Worm (Caenorhabditis elegans) whole organism, L4 larva: ENCODE measurements around the gene C03B1.10.

Source experiments
- hlh-11 ChIP-seq: fragments of 200-800 bp; sonication (Bioruptor generic); optimal IDR thresholded peaks from 2 replicates; lab custom pipeline; 2018; ENCODE audit warnings: mild to moderate bottlenecking, missing genetic modification characterization, missing compliant biosample characterization
- lin-39 ChIP-seq: fragments of 150-350 bp; optimal IDR thresholded peaks from 2 replicates; lab custom pipeline; 2014; ENCODE audit warnings: missing biosample characterization, missing genetic modification reagents, missing genetic modification characterization
- mdl-1 ChIP-seq, 2 experiments: fragments of 150-350 bp in 1 of 2; sonication (generic microtip) in 1 of 2; optimal IDR thresholded peaks; 2 replicates each; lab custom pipeline; 2014 to 2017; ENCODE audit warnings: missing biosample characterization in 2 of 2, missing genetic modification characterization in 2 of 2
- nhr-11 ChIP-seq: fragments of 150-350 bp; optimal IDR thresholded peaks from 2 replicates; lab custom pipeline; 2014; ENCODE audit warnings: missing biosample characterization, missing genetic modification characterization
- nhr-28 ChIP-seq: fragments of 150-350 bp; optimal IDR thresholded peaks from 2 replicates; lab custom pipeline; 2014; ENCODE audit warnings: missing biosample characterization, missing genetic modification characterization
- nhr-6 ChIP-seq: fragments of 150-350 bp; optimal IDR thresholded peaks from 2 replicates; lab custom pipeline; 2014; ENCODE audit warnings: missing biosample characterization, missing genetic modification characterization
- pha-4 ChIP-seq, 2 experiments: fragments of 150-350 bp in 1 of 2; fragments of 200-800 bp in 1 of 2; sonication (Bioruptor generic) in 1 of 2; IDR thresholded peaks in 1 of 2; optimal IDR thresholded peaks in 1 of 2; 2 replicates each; pipeline versions ENCODE4 v1.3.6 to Lab custom; 2014 to 2022; ENCODE audit warnings: missing genetic modification characterization in 2 of 2, missing genetic modification reagents in 2 of 2, missing biosample characterization in 1 of 2, missing compliant biosample characterization in 1 of 2
- unc-130 ChIP-seq: sonication (generic microtip); optimal IDR thresholded peaks from 2 replicates; lab custom pipeline; 2016; ENCODE audit warnings: missing genetic modification reagents, missing genetic modification characterization, missing compliant biosample characterization
- unc-39 ChIP-seq: sonication (generic microtip); optimal IDR thresholded peaks from 2 replicates; lab custom pipeline; 2017; ENCODE audit warnings: missing biosample characterization, missing genetic modification characterization
- zag-1 ChIP-seq: fragments of 150-350 bp; optimal IDR thresholded peaks from 2 replicates; lab custom pipeline; 2014; ENCODE audit warnings: missing biosample characterization, missing genetic modification characterization
- ztf-11 ChIP-seq: fragments of 150-350 bp; optimal IDR thresholded peaks from 2 replicates; lab custom pipeline; 2014; ENCODE audit warnings: missing biosample characterization, missing genetic modification characterization

DNA sequence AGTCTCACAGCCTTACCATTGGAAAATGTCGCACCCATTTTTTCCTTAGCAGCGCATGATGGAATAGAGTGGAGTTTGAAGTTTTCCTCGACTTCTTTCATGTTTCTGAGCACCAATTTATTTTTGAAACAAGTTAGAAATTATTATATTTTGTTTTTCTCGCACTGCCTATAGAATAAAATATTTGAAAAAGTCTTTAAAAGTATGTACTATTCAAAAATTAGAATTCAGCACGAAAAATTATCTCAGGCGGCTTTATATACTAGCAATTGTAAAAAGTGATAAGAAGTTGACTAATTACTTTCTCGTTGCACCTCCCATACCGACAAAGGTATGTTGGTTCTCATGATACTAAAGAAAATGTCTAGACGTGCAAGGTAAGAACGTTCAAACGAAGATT lies 10.7 kb downstream of the C03B1.10 start, which contains the start of gene C03B1.9:
- TF ChIP-seq lin-39 (tag; lab: Kevin White, UChicago) (no peak), unc-130 (GFP tag; lab: Kevin White, UChicago) (no peak), mdl-1 (tag; optimal IDR thresholded peaks at IDR 0.05; lab: Kevin White, UChicago) (no peak), zag-1 (tag; lab: Kevin White, UChicago) (no peak), nhr-28 (tag; lab: Kevin White, UChicago) (no peak), pha-4 (GFP tag; IDR thresholded peaks at IDR 0.05; lab: Robert Waterston, UW) (no peak), pha-4 (tag; optimal IDR thresholded peaks at IDR 0.05; lab: Kevin White, UChicago) (no peak), nhr-6 (tag; lab: Kevin White, UChicago) (no peak), nhr-11 (tag; lab: Kevin White, UChicago) (no peak), unc-39 (no peak), hlh-11 (tag; lab: Kevin White, UChicago) (no peak), ztf-11 (tag; lab: Kevin White, UChicago) (no peak)
